Fruit fly (Drosophila melanogaster): ENCODE data around the gene CG32281.

DNA sequence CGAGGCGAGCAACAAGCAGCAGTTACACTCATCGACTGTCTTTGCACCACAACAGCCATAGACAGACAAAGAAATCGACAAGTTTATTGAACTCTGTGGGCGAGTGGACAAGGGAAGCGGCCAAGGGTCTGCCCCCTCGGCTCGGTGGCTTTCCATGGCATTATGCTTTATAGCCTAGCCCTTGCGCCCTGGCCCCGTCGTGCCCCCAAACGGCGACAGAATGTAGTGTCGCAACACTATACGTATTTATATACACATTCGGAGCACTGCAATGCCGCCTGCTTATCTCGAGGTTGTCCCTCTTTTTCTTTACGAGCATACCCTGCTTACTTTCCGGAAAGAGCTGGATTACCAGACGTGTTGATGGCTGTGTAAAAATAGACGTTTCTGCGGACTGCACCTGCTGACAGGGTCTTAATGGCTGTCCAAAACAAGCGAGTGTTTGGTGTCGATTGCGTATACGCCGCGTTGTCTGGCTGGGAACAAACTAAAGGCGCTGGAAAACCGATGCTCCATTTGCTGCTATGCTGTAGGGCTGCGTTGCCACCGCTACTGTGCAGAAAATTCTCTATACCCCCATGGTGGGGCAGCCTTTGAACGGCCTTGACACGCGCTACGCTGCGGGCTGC, 46.4 kb upstream of the CG32281 start:
- no peak for TF ChIP-seq toe (GFP tag; optimal IDR thresholded peaks at IDR 0.05)
- TF ChIP-seq ovo (GFP tag; optimal IDR thresholded peaks at IDR 0.05) = no peak
- TF ChIP-seq CG5204 (GFP tag; optimal IDR thresholded peaks at IDR 0.05) = no peak
- no peak for TF ChIP-seq Crg-1 (GFP tag; optimal IDR thresholded peaks at IDR 0.05)
- no peak for TF ChIP-seq Clk (GFP tag; optimal IDR thresholded peaks at IDR 0.05)
- no peak for TF ChIP-seq CG1620 (GFP tag; optimal IDR thresholded peaks at IDR 0.05)
- no peak for TF ChIP-seq tj (GFP tag; optimal IDR thresholded peaks at IDR 0.05)
- TF ChIP-seq cnc (optimal IDR thresholded peaks at IDR 0.05) = no peak
- no peak for TF ChIP-seq pad (GFP tag; optimal IDR thresholded peaks at IDR 0.05)
- TF ChIP-seq kay (GFP tag; ENCODE audit: borderline replicate concordance) = no peak
- no peak for TF ChIP-seq bab1 (GFP tag; optimal IDR thresholded peaks at IDR 0.05)

Measured in whole organism, adult.